Fruit fly (Drosophila melanogaster): ENCODE results near the gene Gr10a.

Gr10a gene

dm6 chrX:11446792-11447405 is 29.7 kb upstream of the Gr10a start (continued):
- TF ChIP-seq phol (tag; optimal IDR thresholded peaks at IDR 0.05) (peak; percentile 43), ham (GFP tag; IDR thresholded peaks at IDR 0.05) (no peak; the same call in 1 of the 2 replicates), Atf6 (GFP tag; IDR thresholded peaks at IDR 0.05) (peak; percentile 78), CG10366 (GFP tag; IDR thresholded peaks at IDR 0.05) (peak; percentile 78), vnd (GFP tag; IDR thresholded peaks at IDR 0.05; ENCODE audit: partially characterized antibody) (no peak), ranshi (GFP tag; IDR thresholded peaks at IDR 0.05) (peak; percentile 85), Hey (tag; optimal IDR thresholded peaks at IDR 0.05) (peak; percentile 69), kay (GFP tag; optimal IDR thresholded peaks at IDR 0.05) (peak; percentile 46), CG7271 (tag; optimal IDR thresholded peaks at IDR 0.05) (no peak), tgo (GFP tag; IDR thresholded peaks at IDR 0.05) (peak; percentile 69; the same call in 2 of the 3 replicates), exex (tag; optimal IDR thresholded peaks at IDR 0.05) (peak; percentile 78), danr (GFP tag; IDR thresholded peaks at IDR 0.05) (peak; percentile 51), D (optimal IDR thresholded peaks at IDR 0.05) (no peak), D (GFP tag; optimal IDR thresholded peaks at IDR 0.05) (peak; percentile 12), wek (GFP tag; optimal IDR thresholded peaks at IDR 0.05) (no peak), sisA (GFP tag; IDR thresholded peaks at IDR 0.05) (peak; percentile 77), Nf-YA (GFP tag; IDR thresholded peaks at IDR 0.05) (peak; percentile 43; the same call in 1 of the 2 replicates), CG8765 (GFP tag; IDR thresholded peaks at IDR 0.05) (peak; percentile 48; the same call in 1 of the 2 replicates), CG12769 (tag; optimal IDR thresholded peaks at IDR 0.05) (peak; percentile 96), CG13287 (GFP tag; IDR thresholded peaks at IDR 0.05; ENCODE audit: partially characterized antibody) (peak; percentile 29), CG2129 (GFP tag; IDR thresholded peaks at IDR 0.05; ENCODE audit: partially characterized antibody) (no peak), bowl (GFP tag; IDR thresholded peaks at IDR 0.05) (no peak), sna (GFP tag; IDR thresholded peaks at IDR 0.05; ENCODE audit: partially characterized antibody) (no peak), inv (GFP tag; IDR thresholded peaks at IDR 0.05; ENCODE audit: partially characterized antibody) (no peak), CG10267 (tag; optimal IDR thresholded peaks at IDR 0.05) (peak; percentile 12), mirr (GFP tag; optimal IDR thresholded peaks at IDR 0.05) (peak; percentile 85), Xrp1 (GFP tag; IDR thresholded peaks at IDR 0.05) (peak; percentile 61), CG16863 (GFP tag; optimal IDR thresholded peaks at IDR 0.05) (peak; percentile 68), CG14710 (tag; optimal IDR thresholded peaks at IDR 0.05) (no peak), CG10321 (GFP tag; IDR thresholded peaks at IDR 0.05) (0 out of 2 replicates have a peak, but pooled peaks have one; percentile 27), ssp (GFP tag; IDR thresholded peaks at IDR 0.05) (peak; percentile 31; the same call in 1 of the 2 replicates), Trl (optimal IDR thresholded peaks at IDR 0.05) (no peak), Trl (GFP tag; optimal IDR thresholded peaks at IDR 0.05) (peak; percentile 45), CG17802 (tag; optimal IDR thresholded peaks at IDR 0.05) (no peak), Meics (GFP tag; optimal IDR thresholded peaks at IDR 0.05) (peak; percentile 91), CG30403 (GFP tag; optimal IDR thresholded peaks at IDR 0.05) (peak; percentile 79), CG13123 (GFP tag; optimal IDR thresholded peaks at IDR 0.05) (peak; percentile 31), pum (GFP tag; optimal IDR thresholded peaks at IDR 0.05) (no peak), NC2α (GFP tag; optimal IDR thresholded peaks at IDR 0.05) (peak; percentile 33), CG8359 (GFP tag; optimal IDR thresholded peaks at IDR 0.05; ENCODE audit: borderline replicate concordance) (no peak), CG17359 (tag; optimal IDR thresholded peaks at IDR 0.05) (peak; percentile 66), Doc2 (GFP tag; IDR thresholded peaks at IDR 0.05) (0 out of 2 replicates have a peak, but pooled peaks have one; percentile 14), Dref (GFP tag; IDR thresholded peaks at IDR 0.05) (no peak), tin (GFP tag; optimal IDR thresholded peaks at IDR 0.05) (peak; percentile 65), CG18599 (GFP tag; optimal IDR thresholded peaks at IDR 0.05) (peak; percentile 91), CG17186 (GFP tag; optimal IDR thresholded peaks at IDR 0.05) (no peak), CG14965 (GFP tag; optimal IDR thresholded peaks at IDR 0.05; ENCODE audit: borderline replicate concordance) (no peak), CHES-1-like (GFP tag; optimal IDR thresholded peaks at IDR 0.05) (peak; percentile 79), gcm2 (GFP tag; optimal IDR thresholded peaks at IDR 0.05) (peak; percentile 48), Fer2 (tag; optimal IDR thresholded peaks at IDR 0.05) (peak; percentile 69)
